Fruit fly (Drosophila melanogaster) whole organism, embryonic: ENCODE data around the gene mRpL37.

Experiments
- Atf-2 ChIP-seq: fragments of 200-800 bp; sonication (Bioruptor generic); optimal IDR thresholded peaks from 2 replicates; lab custom pipeline; 2016; ENCODE audit warnings: missing biosample characterization, missing genetic modification characterization
- Awh ChIP-seq: fragments of 200-800 bp; sonication (Bioruptor generic); IDR thresholded peaks from 2 replicates; pipeline ENCODE4, ENCODE4 v1.3.6; 2022; ENCODE audit warnings: missing biosample characterization, missing genetic modification characterization
- C15 ChIP-seq: fragments of 200-800 bp; sonication (Bioruptor generic); IDR thresholded peaks from 3 replicates; pipeline ENCODE4 v1.3.6; 2022; ENCODE audit warnings: missing biosample characterization, missing genetic modification characterization
- CG10147 ChIP-seq: fragments of 200-800 bp; sonication (Bioruptor generic); optimal IDR thresholded peaks from 2 replicates; lab custom pipeline; 2019; ENCODE audit warnings: missing biosample characterization, mild to moderate bottlenecking, missing genetic modification characterization, moderate library complexity
- CG10565 ChIP-seq: fragments of 200-800 bp; sonication (Bioruptor generic); optimal IDR thresholded peaks from 3 replicates; lab custom pipeline; 2016; ENCODE audit warnings: missing biosample characterization, mild to moderate bottlenecking, missing genetic modification characterization
- CG11696 ChIP-seq: fragments of 200-800 bp; sonication (Bioruptor generic); IDR thresholded peaks from 2 replicates; pipeline ENCODE4 v1.3.6; 2022; ENCODE audit warnings: missing biosample characterization, missing genetic modification characterization
- CG13424 ChIP-seq: fragments of 200-800 bp; sonication (Bioruptor generic); optimal IDR thresholded peaks from 2 replicates; lab custom pipeline; 2019; ENCODE audit warnings: missing biosample characterization, mild to moderate bottlenecking, missing genetic modification characterization, moderate library complexity
- CG13624 ChIP-seq: fragments of 200-800 bp; sonication (Bioruptor generic); optimal IDR thresholded peaks from 2 replicates; lab custom pipeline; 2016; ENCODE audit warnings: missing biosample characterization, missing genetic modification characterization
- CG14441 ChIP-seq: fragments of 200-800 bp; sonication (Bioruptor generic); IDR thresholded peaks from 2 replicates; pipeline ENCODE4 v1.3.6; 2022; ENCODE audit warnings: missing biosample characterization, missing genetic modification characterization
- CG17802 ChIP-seq: fragments of 200-800 bp; sonication (Bioruptor generic); optimal IDR thresholded peaks from 2 replicates; lab custom pipeline; 2018; ENCODE audit warnings: missing biosample characterization, mild to moderate bottlenecking, missing genetic modification characterization, moderate library complexity
- CG2875 ChIP-seq: fragments of 200-800 bp; sonication (Bioruptor generic); optimal IDR thresholded peaks from 2 replicates; lab custom pipeline; 2017; ENCODE audit warnings: missing biosample characterization, mild to moderate bottlenecking, missing genetic modification characterization, missing genetic modification reagents
- CG2889 ChIP-seq: fragments of 200-800 bp; sonication (Bioruptor generic); IDR thresholded peaks from 3 replicates; pipeline ENCODE4 v1.3.6; 2022; ENCODE audit warnings: missing biosample characterization, missing genetic modification characterization
- CG34422 ChIP-seq: fragments of 200-800 bp; sonication (Bioruptor generic); IDR thresholded peaks from 3 replicates; pipeline ENCODE4 v1.3.6; 2022; ENCODE audit warnings: missing biosample characterization, missing genetic modification characterization
- CG3838 ChIP-seq: fragments of 200-800 bp; sonication (Bioruptor generic); optimal IDR thresholded peaks from 3 replicates; lab custom pipeline; 2016; ENCODE audit warnings: missing biosample characterization, missing genetic modification characterization
- CG4404 ChIP-seq: fragments of 200-800 bp; sonication (Bioruptor generic); IDR thresholded peaks from 2 replicates; pipeline ENCODE4 v1.3.6; 2022; ENCODE audit warnings: missing biosample characterization, missing genetic modification characterization
- CG4820 ChIP-seq: fragments of 200-800 bp; sonication (Bioruptor generic); optimal IDR thresholded peaks from 3 replicates; lab custom pipeline; 2016; ENCODE audit warnings: missing biosample characterization, missing genetic modification characterization
- CG6254 ChIP-seq: fragments of 200-800 bp; sonication (Bioruptor generic); optimal IDR thresholded peaks from 3 replicates; lab custom pipeline; 2017; ENCODE audit warnings: mild to moderate bottlenecking, missing biosample characterization, missing genetic modification reagents, missing genetic modification characterization
- CG6689 ChIP-seq: fragments of 200-800 bp; sonication (Bioruptor generic); IDR thresholded peaks from 2 replicates; pipeline ENCODE4 v1.3.6; 2022; ENCODE audit warnings: missing biosample characterization, missing genetic modification characterization
- CG7372 ChIP-seq: fragments of 200-800 bp; sonication (Bioruptor generic); IDR thresholded peaks from 2 replicates; pipeline ENCODE4 v1.3.6; 2022; ENCODE audit warnings: missing biosample characterization, missing genetic modification characterization
- D19A ChIP-seq: fragments of 200-800 bp; optimal IDR thresholded peaks from 3 replicates; lab custom pipeline; 2019; ENCODE audit warnings: missing biosample characterization, mild to moderate bottlenecking, missing genetic modification characterization, moderate library complexity
- Deaf1 ChIP-seq: fragments of 200-800 bp; optimal IDR thresholded peaks from 3 replicates; lab custom pipeline; 2019; ENCODE audit warnings: missing biosample characterization, mild to moderate bottlenecking, missing genetic modification characterization, moderate library complexity
- E2f1 ChIP-seq: fragments of 200-800 bp; sonication (Bioruptor generic); IDR thresholded peaks from 2 replicates; pipeline ENCODE4 v1.3.6; 2022; ENCODE audit warnings: missing biosample characterization, missing genetic modification characterization
- Ets65A ChIP-seq: fragments of 200-800 bp; sonication (Bioruptor generic); peaks from one replicate; lab custom pipeline; 2016; ENCODE audit warnings: missing biosample characterization, missing genetic modification characterization
- H2.0 ChIP-seq: fragments of 200-800 bp; sonication (Bioruptor generic); IDR thresholded peaks from 2 replicates; pipeline ENCODE4 v1.3.6; 2022; ENCODE audit warnings: missing biosample characterization, missing genetic modification characterization
- HLH3B ChIP-seq: fragments of 200-800 bp; sonication (Bioruptor generic); IDR thresholded peaks from 2 replicates; pipeline ENCODE4 v1.3.6; 2022; ENCODE audit warnings: missing biosample characterization, missing genetic modification characterization
- Hr39 ChIP-seq: fragments of >200 bp; optimal IDR thresholded peaks from 2 replicates; lab custom pipeline; 2017
- Mrtf ChIP-seq: fragments of 200-800 bp; sonication (Bioruptor generic); IDR thresholded peaks from 3 replicates; pipeline ENCODE4 v1.3.6; 2022; ENCODE audit warnings: missing biosample characterization, missing genetic modification characterization
- NFAT ChIP-seq: fragments of 200-800 bp; sonication (Bioruptor generic); IDR thresholded peaks from 2 replicates; pipeline ENCODE4 v1.3.6; 2022; ENCODE audit warnings: missing biosample characterization, missing genetic modification characterization
- NK7.1 ChIP-seq: fragments of 200-800 bp; sonication (Bioruptor generic); optimal IDR thresholded peaks from 3 replicates; lab custom pipeline; 2016; ENCODE audit warnings: missing biosample characterization, missing genetic modification characterization
- Optix ChIP-seq: fragments of 200-800 bp; sonication (Bioruptor generic); IDR thresholded peaks from 3 replicates; pipeline ENCODE4 v1.3.6; 2022; ENCODE audit warnings: missing biosample characterization, missing genetic modification characterization
- PHDP ChIP-seq: fragments of 200-800 bp; sonication (Bioruptor generic); optimal IDR thresholded peaks from 3 replicates; lab custom pipeline; 2018; ENCODE audit warnings: missing biosample characterization, mild to moderate bottlenecking, missing genetic modification characterization, moderate library complexity
- ab ChIP-seq: fragments of 200-800 bp; sonication (Bioruptor generic); optimal IDR thresholded peaks from 2 replicates; lab custom pipeline; 2016; ENCODE audit warnings: missing biosample characterization, missing genetic modification characterization
- al ChIP-seq: fragments of 200-800 bp; sonication (Bioruptor generic); IDR thresholded peaks from 2 replicates; pipeline ENCODE4 v1.3.6; 2022; ENCODE audit warnings: missing biosample characterization, missing genetic modification characterization
- aop ChIP-seq: fragments of 200-800 bp; sonication (Bioruptor generic); IDR thresholded peaks from 2 replicates; pipeline ENCODE4 v1.3.6; 2022; ENCODE audit warnings: missing biosample characterization, missing genetic modification characterization
- bcd ChIP-seq: fragments of 200-800 bp; sonication (Bioruptor generic); optimal IDR thresholded peaks from 2 replicates; lab custom pipeline; 2017; ENCODE audit warnings: missing biosample characterization, mild to moderate bottlenecking, missing genetic modification characterization
- dati ChIP-seq: fragments of 200-800 bp; sonication (Bioruptor generic); IDR thresholded peaks from 2 replicates; pipeline ENCODE4 v1.3.6; 2022; ENCODE audit warnings: missing biosample characterization, missing genetic modification characterization
- dmrt99B ChIP-seq: fragments of 200-800 bp; sonication (Bioruptor generic); optimal IDR thresholded peaks from 2 replicates; lab custom pipeline; 2018; ENCODE audit warnings: missing biosample characterization, mild to moderate bottlenecking, missing genetic modification characterization, moderate library complexity
- emc ChIP-seq: fragments of 200-800 bp; sonication (Bioruptor generic); optimal IDR thresholded peaks from 2 replicates; lab custom pipeline; 2016; ENCODE audit warnings: missing biosample characterization, missing genetic modification characterization
- gce ChIP-seq: fragments of 200-800 bp; sonication (Bioruptor generic); IDR thresholded peaks from 3 replicates; pipeline ENCODE4 v1.3.6; 2022; ENCODE audit warnings: missing biosample characterization, missing genetic modification characterization
- jumu ChIP-seq: fragments of 200-800 bp; sonication (Bioruptor generic); optimal IDR thresholded peaks from 3 replicates; lab custom pipeline; 2016; ENCODE audit warnings: missing biosample characterization, missing genetic modification characterization
- lmd ChIP-seq: fragments of 200-800 bp; sonication (Bioruptor generic); IDR thresholded peaks from 2 replicates; pipeline ENCODE4 v1.3.6; 2022; ENCODE audit warnings: missing biosample characterization, missing genetic modification characterization
- odd ChIP-seq: fragments of 200-800 bp; sonication (Bioruptor generic); optimal IDR thresholded peaks from 2 replicates; lab custom pipeline; 2017; ENCODE audit warnings: missing biosample characterization, mild to moderate bottlenecking, missing genetic modification characterization
- pnt ChIP-seq: fragments of 200-800 bp; sonication (Bioruptor generic); optimal IDR thresholded peaks from 3 replicates; lab custom pipeline; 2016; ENCODE audit warnings: missing biosample characterization, missing genetic modification characterization
- prd ChIP-seq, 3 experiments: fragments of >200 bp in 2 of 3; fragments of 200-800 bp in 1 of 3; sonication (Bioruptor generic) in 1 of 3; optimal IDR thresholded peaks in 2 of 3; IDR thresholded peaks in 1 of 3; 2 replicates in 2 of 3; 3 replicates in 1 of 3; pipeline versions ENCODE4 v1.3.6 to Lab custom; 2017 to 2022; ENCODE audit warnings: missing biosample characterization in 1 of 3, missing genetic modification characterization in 1 of 3
- sd ChIP-seq: fragments of 200-800 bp; sonication (Bioruptor generic); optimal IDR thresholded peaks from 3 replicates; lab custom pipeline; 2018; ENCODE audit warnings: missing biosample characterization, mild to moderate bottlenecking, missing genetic modification characterization, moderate library complexity
- sens ChIP-seq: fragments of 200-800 bp; sonication (Bioruptor generic); peaks from one replicate; lab custom pipeline; 2016; ENCODE audit warnings: missing biosample characterization, missing genetic modification characterization
- seq ChIP-seq: fragments of 200-800 bp; sonication (Bioruptor generic); IDR thresholded peaks from 2 replicates; pipeline ENCODE4 v1.3.6; 2022; ENCODE audit warnings: missing biosample characterization, missing genetic modification characterization
- slp2 ChIP-seq: fragments of 200-800 bp; sonication (Bioruptor generic); optimal IDR thresholded peaks from 2 replicates; lab custom pipeline; 2016; ENCODE audit warnings: missing biosample characterization, missing genetic modification characterization
- so ChIP-seq: fragments of 200-800 bp; sonication (Bioruptor generic); IDR thresholded peaks from 3 replicates; pipeline ENCODE4 v1.3.6; 2022; ENCODE audit warnings: missing biosample characterization, missing genetic modification characterization
- sqz ChIP-seq: fragments of 200-800 bp; sonication (Bioruptor generic); optimal IDR thresholded peaks from 3 replicates; lab custom pipeline; 2018; ENCODE audit warnings: missing biosample characterization, mild to moderate bottlenecking, missing genetic modification characterization

The mRpL37 gene

DNA sequence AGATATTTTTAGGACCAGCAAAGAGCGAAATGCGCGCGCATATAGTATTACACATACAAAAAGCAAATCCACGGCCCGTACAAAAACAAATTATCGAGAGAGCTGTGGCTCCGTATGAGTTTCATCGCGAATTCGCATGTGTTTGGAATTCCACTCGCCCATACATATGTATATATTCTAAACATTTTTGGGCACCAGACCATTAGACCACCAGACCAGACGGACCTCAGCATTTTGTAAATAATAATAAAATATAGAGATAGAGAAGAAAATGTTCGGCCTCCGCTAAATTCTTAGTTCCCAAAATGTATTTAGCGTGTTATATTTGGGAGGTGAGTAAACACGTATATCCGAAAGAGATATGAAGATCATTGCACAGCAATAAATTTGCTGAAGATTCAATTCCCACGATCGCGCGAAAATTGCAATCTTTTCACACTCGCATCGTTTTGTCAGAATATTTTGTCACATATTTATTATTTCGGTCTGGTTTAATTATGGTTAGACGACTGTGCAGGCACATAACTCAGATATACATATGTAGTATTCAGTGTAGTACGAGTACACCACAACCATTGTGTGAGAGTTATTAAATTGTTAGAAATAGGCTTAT is 7.7 kb downstream of the mRpL37 start:
- TF ChIP-seq C15 (0 out of 3 replicates have a peak, but pooled peaks have one; percentile 6), sd (tag; lab: Kevin White, UChicago) (peak; percentile 87), Optix (GFP tag; lab: Robert Waterston, UW) (no peak), D19A (tag; lab: Kevin White, UChicago) (peak; percentile 54), so (GFP tag; lab: Robert Waterston, UW) (0 out of 3 replicates have a peak, but pooled peaks have one; percentile 35), Ets65A (GFP tag; lab: Kevin White, UChicago) (peak; percentile 86), dati (no peak), sens (peak; percentile 67), slp2 (GFP tag; lab: Kevin White, UChicago) (no peak), al (GFP tag; lab: Robert Waterston, UW) (0 out of 2 replicates have a peak, but pooled peaks have one; percentile 16)

dm6 chr3R:10775246-10775645 is 8.6 kb downstream of the mRpL37 start:
- TF ChIP-seq NFAT (GFP tag; lab: Robert Waterston, UW) (no peak), CG13424 (peak; percentile 1), CG10565 (GFP tag; lab: Kevin White, UChicago) (no peak), NK7.1 (GFP tag; lab: Kevin White, UChicago) (no peak), CG2889 (GFP tag; lab: Robert Waterston, UW) (no peak), HLH3B (0 out of 2 replicates have a peak, but pooled peaks have one; percentile 20), seq (GFP tag; lab: Robert Waterston, UW) (no peak), Awh (GFP tag; lab: Robert Waterston, UW) (no peak), ab (GFP tag; lab: Kevin White, UChicago) (no peak), CG34422 (no peak), dmrt99B (tag; lab: Kevin White, UChicago) (no peak), sd (tag; lab: Kevin White, UChicago) (no peak), pnt (GFP tag; lab: Kevin White, UChicago) (no peak), Deaf1 (no peak), jumu (GFP tag; lab: Kevin White, UChicago) (no peak), H2.0 (GFP tag; lab: Robert Waterston, UW) (no peak), gce (GFP tag; lab: Robert Waterston, UW) (no peak), CG17802 (tag; lab: Kevin White, UChicago) (no peak), dati (no peak), CG11696 (GFP tag; lab: Robert Waterston, UW) (0 out of 2 replicates have a peak, but pooled peaks have one; percentile 16), CG4820 (GFP tag; lab: Kevin White, UChicago) (no peak), prd (optimal IDR thresholded peaks at IDR 0.05; lab: Kevin White, UChicago) (no peak), prd (GFP tag; IDR thresholded peaks at IDR 0.05; lab: Robert Waterston, UW) (0 out of 3 replicates have a peak, but pooled peaks have one; percentile 35), CG3838 (GFP tag; lab: Kevin White, UChicago) (no peak), Mrtf (GFP tag; lab: Robert Waterston, UW) (0 out of 3 replicates have a peak, but pooled peaks have one; percentile 21), lmd (peak; percentile 27; the same call in 1 of the 2 replicates), CG6689 (peak; percentile 42), CG13624 (GFP tag; lab: Kevin White, UChicago) (no peak), CG14441 (GFP tag; lab: Robert Waterston, UW) (0 out of 2 replicates have a peak, but pooled peaks have one; percentile 19), sqz (GFP tag; lab: Kevin White, UChicago) (no peak), PHDP (peak; percentile 45), CG2875 (GFP tag; lab: Kevin White, UChicago) (peak; percentile 7), Hr39 (no peak), Atf-2 (GFP tag; lab: Kevin White, UChicago) (no peak), CG7372 (GFP tag; lab: Robert Waterston, UW) (peak; percentile 35; the same call in 1 of the 2 replicates), CG6254 (no peak), emc (no peak), bcd (GFP tag; lab: Kevin White, UChicago) (no peak), E2f1 (GFP tag; lab: Robert Waterston, UW) (0 out of 2 replicates have a peak, but pooled peaks have one; percentile 17), aop (GFP tag; lab: Robert Waterston, UW) (0 out of 2 replicates have a peak, but pooled peaks have one; percentile 8), CG10147 (GFP tag; lab: Kevin White, UChicago) (no peak), odd (GFP tag; lab: Kevin White, UChicago) (no peak), CG4404 (GFP tag; lab: Robert Waterston, UW) (no peak)
